Worm (Caenorhabditis elegans) whole organism, young adult: ENCODE measurements around the gene C44B7.5.

ENCODE experiments used
- B0019.2 ChIP-seq: fragments of 200-800 bp; sonication (Bioruptor generic); conservative IDR thresholded peaks from 2 replicates; pipeline ENCODE4 v1.3.6; 2022; ENCODE audit warnings: missing genetic modification reagents, missing genetic modification characterization, missing compliant biosample characterization
- B0261.1 ChIP-seq: sonication (generic microtip); optimal IDR thresholded peaks from 2 replicates; lab custom pipeline; 2016; ENCODE audit warnings: mild to moderate bottlenecking, missing genetic modification characterization, moderate library complexity, missing compliant biosample characterization
- C17E4.6 ChIP-seq: fragments of 200-800 bp; sonication (Bioruptor generic); IDR thresholded peaks from 2 replicates; pipeline ENCODE4 v1.3.6; 2022; ENCODE audit warnings: missing genetic modification reagents, missing genetic modification characterization, missing compliant biosample characterization
- F33H1.4 ChIP-seq: fragments of 200-800 bp; sonication (Bioruptor generic); IDR thresholded peaks from 2 replicates; pipeline ENCODE4 v1.3.6; 2022; ENCODE audit warnings: missing genetic modification reagents, missing genetic modification characterization, missing compliant biosample characterization
- F57C9.4 ChIP-seq: sonication (generic microtip); optimal IDR thresholded peaks from 2 replicates; lab custom pipeline; 2017; ENCODE audit warnings: mild to moderate bottlenecking, missing genetic modification characterization, missing compliant biosample characterization
- K11D2.4 ChIP-seq: fragments of 200-800 bp; sonication (Bioruptor generic); IDR thresholded peaks from 2 replicates; pipeline ENCODE4 v1.3.6; 2022; ENCODE audit warnings: missing genetic modification reagents, missing genetic modification characterization, missing compliant biosample characterization
- K12H6.12 ChIP-seq: fragments of 200-800 bp; sonication (Bioruptor generic); optimal IDR thresholded peaks from 2 replicates; lab custom pipeline; 2018; ENCODE audit warnings: mild to moderate bottlenecking, missing genetic modification characterization, missing compliant biosample characterization
- T26A5.8 ChIP-seq: sonication (generic microtip); optimal IDR thresholded peaks from 2 replicates; lab custom pipeline; 2016; ENCODE audit warnings: missing genetic modification characterization, missing compliant biosample characterization
- akir-1 ChIP-seq: fragments of 200-800 bp; sonication (Bioruptor generic); optimal IDR thresholded peaks from 2 replicates; lab custom pipeline; 2018; ENCODE audit warnings: mild to moderate bottlenecking, missing genetic modification characterization, moderate library complexity, missing compliant biosample characterization
- aptf-2 ChIP-seq: fragments of 200-800 bp; sonication (Bioruptor generic); conservative IDR thresholded peaks from 2 replicates; pipeline ENCODE4 v1.3.6; 2022; ENCODE audit warnings: missing genetic modification reagents, missing genetic modification characterization, missing compliant biosample characterization
- atf-7 ChIP-seq: sonication (generic microtip); optimal IDR thresholded peaks from 2 replicates; lab custom pipeline; 2017; ENCODE audit warnings: mild to moderate bottlenecking, missing genetic modification characterization, missing compliant biosample characterization
- attf-5 ChIP-seq: fragments of 200-800 bp; sonication (Bioruptor generic); optimal IDR thresholded peaks from 2 replicates; lab custom pipeline; 2018; ENCODE audit warnings: mild to moderate bottlenecking, missing genetic modification characterization, missing compliant biosample characterization
- ccch-3 ChIP-seq: fragments of 200-800 bp; sonication (Bioruptor generic); optimal IDR thresholded peaks from 2 replicates; lab custom pipeline; 2018; ENCODE audit warnings: mild to moderate bottlenecking, missing genetic modification characterization, missing compliant biosample characterization
- cebp-1 ChIP-seq, 2 experiments: fragments of 200-800 bp in 1 of 2; sonication (Bioruptor generic) in 1 of 2; sonication (generic microtip) in 1 of 2; IDR thresholded peaks in 1 of 2; optimal IDR thresholded peaks in 1 of 2; 2 replicates each; pipeline versions ENCODE4 v1.3.6 to Lab custom; 2017 to 2022; ENCODE audit warnings: missing compliant biosample characterization in 2 of 2, missing genetic modification characterization in 2 of 2, mild to moderate bottlenecking in 1 of 2, missing genetic modification reagents in 1 of 2, moderate library complexity in 1 of 2
- cebp-2 ChIP-seq: fragments of 200-800 bp; sonication (Bioruptor generic); IDR thresholded peaks from 2 replicates; pipeline ENCODE4 v1.3.6; 2022; ENCODE audit warnings: missing genetic modification characterization, missing compliant biosample characterization
- ceh-91 ChIP-seq: fragments of 200-800 bp; sonication (Bioruptor generic); IDR thresholded peaks from 2 replicates; pipeline ENCODE4 v1.3.6; 2022; ENCODE audit warnings: missing genetic modification reagents, missing genetic modification characterization, missing compliant biosample characterization
- chd-7 ChIP-seq: sonication (generic microtip); optimal IDR thresholded peaks from 2 replicates; lab custom pipeline; 2016; ENCODE audit warnings: mild to moderate bottlenecking, missing genetic modification characterization, moderate library complexity, missing compliant biosample characterization
- dox-1 ChIP-seq: fragments of 200-800 bp; sonication (Bioruptor generic); IDR thresholded peaks from 2 replicates; pipeline ENCODE4 v1.3.6; 2022; ENCODE audit warnings: missing genetic modification reagents, missing genetic modification characterization, missing compliant biosample characterization
- egl-18 ChIP-seq: fragments of 200-800 bp; sonication (Bioruptor generic); IDR thresholded peaks from 2 replicates; pipeline ENCODE4 v1.3.6; 2022; ENCODE audit warnings: missing genetic modification reagents, missing genetic modification characterization, missing compliant biosample characterization
- ets-4 ChIP-seq: fragments of 200-800 bp; sonication (Bioruptor generic); optimal IDR thresholded peaks from 2 replicates; lab custom pipeline; 2018; ENCODE audit warnings: mild to moderate bottlenecking, missing genetic modification characterization, missing compliant biosample characterization
- hlh-12 ChIP-seq: sonication (generic microtip); optimal IDR thresholded peaks from 2 replicates; lab custom pipeline; 2016; ENCODE audit warnings: missing genetic modification characterization, missing compliant biosample characterization
- hlh-26 ChIP-seq: fragments of 200-800 bp; sonication (Bioruptor generic); conservative IDR thresholded peaks from 2 replicates; pipeline ENCODE4 v1.3.6; 2022; ENCODE audit warnings: missing genetic modification reagents, missing genetic modification characterization, missing compliant biosample characterization
- let-607 ChIP-seq, 2 experiments: fragments of 200-800 bp in 1 of 2; sonication (Bioruptor generic) in 1 of 2; sonication (generic microtip) in 1 of 2; optimal IDR thresholded peaks; 2 replicates each; lab custom pipeline; 2016 to 2018; ENCODE audit warnings: mild to moderate bottlenecking in 2 of 2, missing compliant biosample characterization in 2 of 2, missing genetic modification characterization in 2 of 2, moderate library complexity in 2 of 2, missing genotype in 1 of 2
- lin-35 ChIP-seq, 3 experiments: fragments of 150-350 bp in 2 of 3; sonication (generic microtip) in 1 of 3; optimal IDR thresholded peaks; 2 replicates each; lab custom pipeline; 2014 to 2018; ENCODE audit warnings: missing biosample characterization in 3 of 3, missing genetic modification characterization in 3 of 3, missing genetic modification reagents in 3 of 3
- lin-40 ChIP-seq: sonication (generic microtip); optimal IDR thresholded peaks from 2 replicates; lab custom pipeline; 2016; ENCODE audit warnings: missing genetic modification characterization, mild to moderate bottlenecking, missing compliant biosample characterization, missing genotype, missing genetic modification reagents
- lin-54 ChIP-seq: fragments of 200-800 bp; sonication (Bioruptor generic); optimal IDR thresholded peaks from 2 replicates; lab custom pipeline; 2018; ENCODE audit warnings: mild to moderate bottlenecking, missing genetic modification characterization, missing compliant biosample characterization
- lir-1 ChIP-seq: fragments of 200-800 bp; sonication (Bioruptor generic); conservative IDR thresholded peaks from 2 replicates; pipeline ENCODE4 v1.3.6; 2022; ENCODE audit warnings: missing genetic modification reagents, missing genetic modification characterization, missing compliant biosample characterization
- madf-10 ChIP-seq: sonication (generic microtip); optimal IDR thresholded peaks from 2 replicates; lab custom pipeline; 2016; ENCODE audit warnings: mild to moderate bottlenecking, missing genetic modification characterization, missing compliant biosample characterization
- madf-3 ChIP-seq: fragments of 200-800 bp; sonication (Bioruptor generic); IDR thresholded peaks from 2 replicates; pipeline ENCODE4 v1.3.6; 2022; ENCODE audit warnings: missing genetic modification reagents, missing genetic modification characterization, missing compliant biosample characterization
- mxl-1 ChIP-seq: sonication (generic microtip); optimal IDR thresholded peaks from 2 replicates; lab custom pipeline; 2016; ENCODE audit warnings: missing genetic modification characterization, missing compliant biosample characterization
- nfya-1 ChIP-seq: sonication (generic microtip); optimal IDR thresholded peaks from 2 replicates; lab custom pipeline; 2017; ENCODE audit warnings: antibody characterized with exemption, missing compliant biosample characterization, missing genetic modification characterization, borderline replicate concordance; ENCODE audit not compliant: insufficient read depth
- nhr-80 ChIP-seq: sonication (generic microtip); optimal IDR thresholded peaks from 2 replicates; lab custom pipeline; 2016; ENCODE audit warnings: missing genetic modification characterization, missing compliant biosample characterization
- nhr-90 ChIP-seq: sonication (generic microtip); optimal IDR thresholded peaks from 2 replicates; lab custom pipeline; 2016; ENCODE audit warnings: missing genotype, mild to moderate bottlenecking, missing genetic modification characterization, missing compliant biosample characterization
- sea-2 ChIP-seq: fragments of 200-800 bp; sonication (Bioruptor generic); IDR thresholded peaks from 2 replicates; pipeline ENCODE4 v1.3.6; 2022; ENCODE audit warnings: missing genetic modification characterization, missing compliant biosample characterization
- snpc-1.1 ChIP-seq: sonication (generic microtip); optimal IDR thresholded peaks from 2 replicates; lab custom pipeline; 2017; ENCODE audit warnings: missing genetic modification characterization, mild to moderate bottlenecking, missing compliant biosample characterization, antibody characterized with exemption, moderate library complexity, missing genotype, missing genetic modification reagents; ENCODE audit not compliant: insufficient read depth
- somi-1 ChIP-seq: fragments of 200-800 bp; sonication (Bioruptor generic); optimal IDR thresholded peaks from 2 replicates; lab custom pipeline; 2018; ENCODE audit warnings: mild to moderate bottlenecking, missing genetic modification characterization, missing compliant biosample characterization
- ztf-18 ChIP-seq: sonication (generic microtip); optimal IDR thresholded peaks from 2 replicates; lab custom pipeline; 2016; ENCODE audit warnings: missing genotype, mild to moderate bottlenecking, missing genetic modification characterization, missing compliant biosample characterization
- ztf-22 ChIP-seq: fragments of 200-800 bp; sonication (Bioruptor generic); optimal IDR thresholded peaks from 2 replicates; lab custom pipeline; 2018; ENCODE audit warnings: mild to moderate bottlenecking, missing genetic modification characterization, moderate library complexity, missing compliant biosample characterization
- ztf-28 ChIP-seq: fragments of 200-800 bp; sonication (Bioruptor generic); IDR thresholded peaks from 2 replicates; pipeline ENCODE4 v1.3.6; 2022; ENCODE audit warnings: missing genetic modification reagents, missing genetic modification characterization, missing compliant biosample characterization

The C44B7.5 gene

DNA sequence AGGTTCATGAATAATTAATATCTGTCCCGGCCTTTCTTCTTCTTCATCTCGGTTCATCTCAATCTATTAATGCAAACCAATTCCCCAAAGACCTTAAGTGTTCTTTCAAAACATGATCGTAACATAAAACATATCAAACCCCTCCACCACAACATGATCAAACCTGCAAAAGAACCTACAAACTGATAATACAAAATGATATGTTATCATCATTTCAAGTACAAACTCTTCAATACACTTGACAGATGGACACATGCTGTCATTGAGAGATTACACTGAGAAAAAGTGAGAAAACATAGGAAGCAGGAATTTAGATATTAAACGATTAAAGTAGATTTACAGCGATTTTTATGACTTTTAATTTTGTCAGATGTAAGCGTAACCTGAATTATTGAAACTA is 47.9 kb downstream of the C44B7.5 start:
- TF ChIP-seq nhr-80 (tag; lab: Kevin White, UChicago): peak; percentile 74
- no peak for TF ChIP-seq snpc-1.1 (tag; lab: Kevin White, UChicago)

DNA sequence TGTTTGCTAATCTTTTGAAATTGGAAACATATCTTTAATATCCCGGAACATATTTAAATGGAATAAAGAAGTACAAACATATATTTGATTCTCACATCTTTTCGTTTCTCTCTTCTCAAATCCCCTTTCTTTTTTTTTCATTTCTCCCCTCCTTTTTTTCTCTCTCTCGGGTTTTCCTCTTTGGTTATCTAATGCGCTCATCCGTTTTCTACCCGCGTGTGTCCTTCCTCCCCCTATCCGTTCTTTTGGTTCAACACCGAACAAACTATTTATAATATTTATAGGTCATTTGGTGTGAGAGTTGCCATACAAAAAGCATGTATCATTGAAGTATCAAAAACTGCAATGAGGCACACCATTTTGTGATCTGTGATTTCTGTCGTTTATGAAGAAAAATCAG is 48.5 kb downstream of the C44B7.5 start:
- no peak for TF ChIP-seq nhr-90 (tag; lab: Kevin White, UChicago)
- TF ChIP-seq mxl-1: no peak
- peak; percentile 35 for TF ChIP-seq somi-1 (GFP tag; lab: Kevin White, UChicago)
- TF ChIP-seq lin-40 (tag; lab: Kevin White, UChicago): peak; percentile 9
- no peak for TF ChIP-seq ceh-91 (GFP tag; lab: Robert Waterston, UW)
- TF ChIP-seq cebp-2: no peak
- TF ChIP-seq T26A5.8 (tag; lab: Kevin White, UChicago): no peak
- no peak for TF ChIP-seq aptf-2
- TF ChIP-seq nfya-1 (tag; lab: Kevin White, UChicago): no peak
- no peak for TF ChIP-seq ztf-28 (GFP tag; lab: Robert Waterston, UW)
- TF ChIP-seq C17E4.6 (GFP tag; lab: Robert Waterston, UW): no peak
- no peak for TF ChIP-seq ztf-18 (tag; lab: Kevin White, UChicago)
- TF ChIP-seq, all 124 proteins: peak for 2

DNA sequence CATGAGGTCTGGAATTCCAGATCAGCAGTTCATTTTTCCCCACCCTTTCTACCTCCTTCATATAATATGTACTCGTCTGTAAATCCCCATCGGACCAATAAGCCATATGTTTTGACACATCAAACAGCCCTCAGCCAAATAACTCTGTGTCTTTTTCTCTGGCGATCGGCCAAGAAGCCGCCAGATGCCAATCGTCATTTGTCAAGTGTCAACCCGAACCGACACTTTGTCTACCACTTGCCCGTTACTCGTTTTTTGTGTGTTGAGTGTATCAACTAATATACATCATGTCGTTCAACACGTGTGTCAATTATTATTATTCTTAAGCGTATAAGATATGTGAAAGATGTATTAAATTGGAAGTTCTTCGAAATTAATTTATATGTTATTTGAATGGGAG is 49.2 kb downstream of the C44B7.5 start:
- TF ChIP-seq madf-10 (tag; lab: Kevin White, UChicago): no peak
- peak; percentile 3 for TF ChIP-seq nhr-80 (tag; lab: Kevin White, UChicago)
- TF ChIP-seq aptf-2: no peak
- peak; percentile 3 for TF ChIP-seq K12H6.12

DNA sequence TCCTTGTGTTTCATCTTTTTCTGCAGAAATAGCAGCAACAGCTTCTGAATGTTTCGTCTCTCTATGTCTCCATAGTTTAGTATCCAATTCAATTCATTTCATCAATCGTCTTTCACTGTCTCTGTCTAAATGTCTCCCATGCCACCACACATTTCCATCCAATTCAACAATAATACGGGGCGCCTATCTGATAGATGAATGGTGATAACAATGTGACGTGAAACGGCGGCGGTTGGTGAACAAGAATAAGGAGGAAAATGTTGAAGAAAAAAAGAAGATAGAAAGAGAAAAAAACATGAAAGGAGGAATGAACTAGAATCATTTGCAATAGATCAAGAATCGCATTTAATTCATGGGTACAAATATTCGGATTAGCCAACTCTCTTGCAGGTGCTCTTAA is 50.0 kb downstream of the C44B7.5 start:
- no peak for TF ChIP-seq lin-35 (GFP tag; optimal IDR thresholded peaks at IDR 0.05; lab: Kevin White, UChicago)
- TF ChIP-seq hlh-12 (tag; lab: Kevin White, UChicago): no peak
- TF ChIP-seq madf-10 (tag; lab: Kevin White, UChicago): no peak
- TF ChIP-seq B0261.1: no peak
- no peak for TF ChIP-seq F33H1.4
- peak; percentile 54 for TF ChIP-seq chd-7 (tag; lab: Kevin White, UChicago)
- no peak for TF ChIP-seq sea-2 (GFP tag; lab: Robert Waterston, UW)
- TF ChIP-seq ccch-3 (GFP tag; lab: Kevin White, UChicago): no peak
- TF ChIP-seq ztf-22: peak; percentile 2
- TF ChIP-seq nhr-80 (tag; lab: Kevin White, UChicago): peak; percentile 77
- peak; percentile 38 for TF ChIP-seq lin-40 (tag; lab: Kevin White, UChicago)
- no peak for TF ChIP-seq dox-1 (GFP tag; lab: Robert Waterston, UW)
- no peak for TF ChIP-seq cebp-1 (GFP tag; IDR thresholded peaks at IDR 0.05; lab: Robert Waterston, UW)
- TF ChIP-seq cebp-1 (tag; optimal IDR thresholded peaks at IDR 0.05; lab: Kevin White, UChicago): peak; percentile 45
- TF ChIP-seq lir-1 (GFP tag; lab: Robert Waterston, UW): no peak
- peak in 1 of 2 experiments; percentile 5 for TF ChIP-seq let-607 (tag; optimal IDR thresholded peaks at IDR 0.05; lab: Kevin White, UChicago)
- TF ChIP-seq atf-7 (tag; lab: Kevin White, UChicago): peak; percentile 28
- TF ChIP-seq ets-4 (GFP tag; lab: Kevin White, UChicago): peak; percentile 16

DNA sequence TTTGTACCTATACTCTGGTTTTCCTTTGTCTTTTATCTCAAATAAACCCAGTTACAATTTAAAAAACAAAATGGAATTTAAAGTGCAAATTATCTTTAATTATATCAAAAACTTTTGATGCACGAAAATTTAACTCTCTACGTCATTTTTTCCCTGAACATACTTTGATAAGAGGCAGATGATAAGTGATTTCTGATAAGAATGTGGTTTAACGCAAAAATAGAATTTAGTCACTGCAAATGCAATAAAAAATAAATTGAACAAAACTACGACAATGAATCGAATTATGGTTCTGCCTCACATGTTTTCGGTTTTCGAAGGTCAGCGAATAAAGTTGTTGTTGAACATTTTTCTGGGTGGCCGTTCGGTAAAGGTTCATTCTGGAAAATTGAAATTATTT is 50.6 kb downstream of the C44B7.5 start:
- TF ChIP-seq nfya-1 (tag; lab: Kevin White, UChicago) (no peak), aptf-2 (no peak), lin-54 (no peak), madf-3 (GFP tag; lab: Robert Waterston, UW) (no peak), F57C9.4 (no peak), hlh-26 (no peak), akir-1 (no peak), nhr-90 (tag; lab: Kevin White, UChicago) (no peak), egl-18 (GFP tag; lab: Robert Waterston, UW) (no peak), lir-1 (GFP tag; lab: Robert Waterston, UW) (no peak), K11D2.4 (no peak), attf-5 (GFP tag; lab: Kevin White, UChicago) (no peak), B0019.2 (GFP tag; lab: Robert Waterston, UW) (no peak)
